In the genomic region with DNA sequence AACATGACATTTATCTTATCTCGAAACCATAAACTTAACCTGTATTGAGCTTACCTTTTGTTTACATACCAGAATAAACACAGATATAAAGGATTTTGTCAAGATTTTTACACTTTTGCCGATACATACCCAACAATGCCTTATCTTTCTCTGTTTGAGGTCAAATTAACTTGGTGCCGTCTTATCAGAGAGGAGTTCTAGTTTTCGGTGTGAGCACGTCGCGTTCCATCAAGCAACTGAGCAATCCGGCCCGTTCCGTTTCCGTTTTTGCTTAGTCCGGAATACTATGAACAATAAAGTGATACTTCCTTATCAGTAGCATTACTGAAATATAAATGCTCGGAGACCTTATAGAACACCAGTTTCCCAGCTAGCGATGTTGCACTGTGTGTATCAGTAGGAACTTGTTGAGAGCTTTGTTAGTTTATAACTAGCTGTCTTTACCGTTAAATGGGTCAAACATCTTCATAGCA, we compare ENCODE assay signal across 5 fruit fly cellular contexts.
TF ChIP-seq lines count a peak whose summit lies in the region.

TSS of gene Galk (minus strand) at position 244 of the 473 bp plus-strand sequence.

- TF ChIP-seq CTCF in whole organism, embryonic (GFP tag; optimal IDR thresholded peaks at IDR 0.05; lab: Kevin White, UChicago) = no peak

TF ChIP-seq in whole organism, adult, 20 proteins besides CTCF, POLR2A, EP300 and RAD21 (continues in another document):
- TF ChIP-seq CG5204 (GFP tag; optimal IDR thresholded peaks at IDR 0.05; lab: Kevin White, UChicago) (peak; percentile 64), kay (GFP tag; lab: Kevin White, UChicago; ENCODE audit: borderline replicate concordance) (no peak), CG1620 (GFP tag; optimal IDR thresholded peaks at IDR 0.05; lab: Kevin White, UChicago) (peak; percentile 28), CG7101 (tag; optimal IDR thresholded peaks at IDR 0.05; lab: Kevin White, UChicago) (peak; percentile 59), bab1 (GFP tag; optimal IDR thresholded peaks at IDR 0.05; lab: Kevin White, UChicago) (no peak), cic (GFP tag; optimal IDR thresholded peaks at IDR 0.05; lab: Kevin White, UChicago) (peak; percentile 29), CG11617 (GFP tag; optimal IDR thresholded peaks at IDR 0.05; lab: Kevin White, UChicago) (no peak), CG14711 (tag; optimal IDR thresholded peaks at IDR 0.05; lab: Kevin White, UChicago) (no peak), CG12768 (GFP tag; optimal IDR thresholded peaks at IDR 0.05; lab: Kevin White, UChicago) (peak; percentile 44), pad (GFP tag; optimal IDR thresholded peaks at IDR 0.05; lab: Kevin White, UChicago) (no peak), toe (GFP tag; optimal IDR thresholded peaks at IDR 0.05; lab: Kevin White, UChicago) (no peak), Hr96 (GFP tag; optimal IDR thresholded peaks at IDR 0.05; lab: Kevin White, UChicago) (no peak), Crg-1 (GFP tag; optimal IDR thresholded peaks at IDR 0.05; lab: Kevin White, UChicago) (peak; percentile 5), tj (GFP tag; optimal IDR thresholded peaks at IDR 0.05; lab: Kevin White, UChicago) (peak; percentile 25), CG33017 (tag; optimal IDR thresholded peaks at IDR 0.05; lab: Kevin White, UChicago) (peak; percentile 70), CG7045 (GFP tag; optimal IDR thresholded peaks at IDR 0.05; lab: Kevin White, UChicago) (no peak), Mnt (GFP tag; optimal IDR thresholded peaks at IDR 0.05; lab: Kevin White, UChicago) (peak; percentile 45)

TF ChIP-seq in whole organism, embryonic, 481 proteins besides CTCF, POLR2A, EP300 and RAD21 (continues in another document):
- TF ChIP-seq lmd (GFP tag; IDR thresholded peaks at IDR 0.05; lab: Robert Waterston, UW) = peak; percentile 81
- no peak for TF ChIP-seq CG14860 (GFP tag; IDR thresholded peaks at IDR 0.05; lab: Robert Waterston, UW; ENCODE audit: partially characterized antibody)
- TF ChIP-seq CG18476 (GFP tag; optimal IDR thresholded peaks at IDR 0.05; lab: Kevin White, UChicago) = peak; percentile 8
- no peak for TF ChIP-seq yki (optimal IDR thresholded peaks at IDR 0.05; lab: Kevin White, UChicago)
- TF ChIP-seq cg (GFP tag; optimal IDR thresholded peaks at IDR 0.05; lab: Kevin White, UChicago) = no peak
- TF ChIP-seq Mrtf (GFP tag; IDR thresholded peaks at IDR 0.05; lab: Robert Waterston, UW) = peak; percentile 52; the same call in 1 of the 3 replicates
- peak; percentile 51 for TF ChIP-seq CG16863 (GFP tag; optimal IDR thresholded peaks at IDR 0.05; lab: Kevin White, UChicago)
- no peak for TF ChIP-seq CG15479 (GFP tag; optimal IDR thresholded peaks at IDR 0.05; lab: Kevin White, UChicago)
- peak; percentile 30 for TF ChIP-seq jumu (GFP tag; optimal IDR thresholded peaks at IDR 0.05; lab: Kevin White, UChicago)
- TF ChIP-seq CG10543 (GFP tag; optimal IDR thresholded peaks at IDR 0.05; lab: Kevin White, UChicago) = peak; percentile 81
- TF ChIP-seq trh (GFP tag; optimal IDR thresholded peaks at IDR 0.05; lab: Kevin White, UChicago) = no peak
- TF ChIP-seq CG7556 (GFP tag; optimal IDR thresholded peaks at IDR 0.05; lab: Kevin White, UChicago) = peak; percentile 28
- no peak for TF ChIP-seq CG1832 (GFP tag; optimal IDR thresholded peaks at IDR 0.05; lab: Kevin White, UChicago)
- TF ChIP-seq CG11696 (GFP tag; IDR thresholded peaks at IDR 0.05; lab: Robert Waterston, UW) = peak; percentile 54; the same call in 1 of the 2 replicates
- TF ChIP-seq CG6654 (GFP tag; optimal IDR thresholded peaks at IDR 0.05; lab: Kevin White, UChicago) = no peak
- peak; percentile 72 for TF ChIP-seq CG4282 (GFP tag; optimal IDR thresholded peaks at IDR 0.05; lab: Kevin White, UChicago)
- TF ChIP-seq ac (GFP tag; optimal IDR thresholded peaks at IDR 0.05; lab: Kevin White, UChicago) = no peak

TF ChIP-seq in whole organism, prepupa, 60 proteins besides CTCF, POLR2A, EP300 and RAD21:
- TF ChIP-seq CG11294 (GFP tag; IDR thresholded peaks at IDR 0.05; lab: Robert Waterston, UW) (0 out of 2 replicates have a peak, but pooled peaks have one; percentile 32), salr (GFP tag; optimal IDR thresholded peaks at IDR 0.05; lab: Kevin White, UChicago) (no peak), fkh (GFP tag; optimal IDR thresholded peaks at IDR 0.05; lab: Kevin White, UChicago) (peak; percentile 78), Sox102F (GFP tag; optimal IDR thresholded peaks at IDR 0.05; lab: Kevin White, UChicago) (no peak), CG6163 (GFP tag; IDR thresholded peaks at IDR 0.05; lab: Robert Waterston, UW) (0 out of 3 replicates have a peak, but pooled peaks have one; percentile 24), CG15336 (GFP tag; IDR thresholded peaks at IDR 0.05; lab: Robert Waterston, UW) (0 out of 2 replicates have a peak, but pooled peaks have one; percentile 14)

TF ChIP-seq in whole organism, pupa, 21 proteins besides CTCF, POLR2A, EP300 and RAD21:
- TF ChIP-seq gl (tag; optimal IDR thresholded peaks at IDR 0.05; lab: Kevin White, UChicago) (no peak), Ets98B (GFP tag; IDR thresholded peaks at IDR 0.05; lab: Robert Waterston, UW) (peak; percentile 21; the same call in 1 of the 2 replicates), CG4496 (GFP tag; IDR thresholded peaks at IDR 0.05; lab: Robert Waterston, UW) (0 out of 3 replicates have a peak, but pooled peaks have one; percentile 18), CG32121 (GFP tag; IDR thresholded peaks at IDR 0.05; lab: Robert Waterston, UW) (peak; percentile 8; the same call in 1 of the 2 replicates), CG10348 (GFP tag; IDR thresholded peaks at IDR 0.05; lab: Robert Waterston, UW) (no peak), CG12605 (GFP tag; IDR thresholded peaks at IDR 0.05; lab: Robert Waterston, UW) (no peak), fd96Ca (GFP tag; IDR thresholded peaks at IDR 0.05; lab: Robert Waterston, UW) (peak; percentile 52; the same call in 1 of the 3 replicates), EcR (GFP tag; optimal IDR thresholded peaks at IDR 0.05; lab: Kevin White, UChicago) (peak; percentile 26), rn (GFP tag; IDR thresholded peaks at IDR 0.05; lab: Robert Waterston, UW) (no peak), CG15710 (tag; optimal IDR thresholded peaks at IDR 0.05; lab: Kevin White, UChicago) (no peak)
TF ChIP-seq in whole organism, pupa: peak in this region for 5.

TF ChIP-seq in whole organism, wandering third instar larva, 38 proteins besides CTCF, POLR2A, EP300 and RAD21:
- TF ChIP-seq Dif (GFP tag; optimal IDR thresholded peaks at IDR 0.05; lab: Kevin White, UChicago; ENCODE audit: partially characterized antibody) = peak; percentile 18
- TF ChIP-seq Hr83 (GFP tag; optimal IDR thresholded peaks at IDR 0.05; lab: Kevin White, UChicago; ENCODE audit: poor library complexity, severe bottlenecking) = peak; percentile 41
- peak; percentile 25 for TF ChIP-seq Sp1 (GFP tag; optimal IDR thresholded peaks at IDR 0.05; lab: Kevin White, UChicago)
- TF ChIP-seq OdsH (GFP tag; optimal IDR thresholded peaks at IDR 0.05; lab: Kevin White, UChicago) = peak; percentile 32
- peak; percentile 3 for TF ChIP-seq fru (GFP tag; optimal IDR thresholded peaks at IDR 0.05; lab: Kevin White, UChicago)
- no peak for TF ChIP-seq dmrt93B (GFP tag; optimal IDR thresholded peaks at IDR 0.05; lab: Kevin White, UChicago)
